Fruit fly (Drosophila melanogaster): ENCODE results near the gene CG9519.

The CG9519 gene

DNA sequence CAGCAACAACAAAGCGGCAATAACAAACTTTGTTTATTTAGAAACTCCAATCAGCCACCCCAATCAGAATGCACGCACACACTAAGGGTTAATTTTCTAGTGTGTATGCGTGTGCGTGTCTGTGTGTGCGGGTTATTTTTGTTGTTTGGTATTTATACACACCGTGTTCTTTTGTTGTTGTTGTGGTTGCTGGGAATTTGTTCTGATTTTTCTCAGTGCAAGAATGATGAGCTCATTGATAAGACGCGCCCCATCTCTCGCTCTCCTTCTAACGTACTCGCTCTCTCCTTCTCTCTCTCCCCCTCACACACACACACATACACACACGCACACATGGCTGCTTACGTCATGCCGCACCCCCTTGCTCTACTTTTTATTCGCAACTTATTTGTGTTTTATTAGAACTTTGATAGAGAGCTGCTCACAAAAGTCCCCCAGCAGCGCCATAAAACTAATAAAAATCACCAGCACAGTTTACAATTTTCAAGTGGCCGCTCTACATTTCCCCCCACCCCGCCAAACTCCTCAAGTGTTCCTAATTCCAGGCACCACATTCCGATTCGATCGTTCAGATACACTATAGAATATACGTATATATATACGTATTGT lies 16.3 kb downstream of the CG9519 start (continued):
- TF ChIP-seq Hr39 (optimal IDR thresholded peaks at IDR 0.05) (no peak), CG6254 (GFP tag; optimal IDR thresholded peaks at IDR 0.05) (no peak), CG13123 (GFP tag; optimal IDR thresholded peaks at IDR 0.05) (no peak), E2f2 (GFP tag; IDR thresholded peaks at IDR 0.05) (no peak), CG18764 (GFP tag; optimal IDR thresholded peaks at IDR 0.05) (no peak), dysf (GFP tag; IDR thresholded peaks at IDR 0.05) (peak; percentile 70), mld (GFP tag; IDR thresholded peaks at IDR 0.05; ENCODE audit: partially characterized antibody) (no peak), ssp (GFP tag; IDR thresholded peaks at IDR 0.05) (no peak), CG15514 (GFP tag; optimal IDR thresholded peaks at IDR 0.05) (no peak), Scr (GFP tag; IDR thresholded peaks at IDR 0.05; ENCODE audit: partially characterized antibody) (no peak), CG30403 (GFP tag; optimal IDR thresholded peaks at IDR 0.05) (peak; percentile 23), CG14014 (GFP tag; IDR thresholded peaks at IDR 0.05) (peak; percentile 47; the same call in 1 of the 2 replicates), BEAF-32 (GFP tag; optimal IDR thresholded peaks at IDR 0.05) (no peak), prd (optimal IDR thresholded peaks at IDR 0.05) (no peak), prd (GFP tag; IDR thresholded peaks at IDR 0.05) (peak; percentile 52; the same call in 2 of the 3 replicates), stc (GFP tag; IDR thresholded peaks at IDR 0.05) (0 out of 2 replicates have a peak, but pooled peaks have one; percentile 30), CG4730 (GFP tag; IDR thresholded peaks at IDR 0.05) (peak; percentile 12; the same call in 1 of the 2 replicates), shn (GFP tag; optimal IDR thresholded peaks at IDR 0.05) (peak; percentile 60), CG5953 (GFP tag; IDR thresholded peaks at IDR 0.05) (no peak), E2f1 (GFP tag; IDR thresholded peaks at IDR 0.05) (peak; percentile 14; the same call in 1 of the 2 replicates), B-H2 (GFP tag; optimal IDR thresholded peaks at IDR 0.05) (no peak), tll (GFP tag; optimal IDR thresholded peaks at IDR 0.05) (no peak), Taf1 (GFP tag; IDR thresholded peaks at IDR 0.05) (peak; percentile 63; the same call in 1 of the 2 replicates), klu (GFP tag; IDR thresholded peaks at IDR 0.05) (0 out of 2 replicates have a peak, but pooled peaks have one; percentile 19), bcd (GFP tag; optimal IDR thresholded peaks at IDR 0.05) (peak; percentile 46), CG4328 (GFP tag; optimal IDR thresholded peaks at IDR 0.05) (peak; percentile 51), HLH3B (GFP tag; IDR thresholded peaks at IDR 0.05) (peak; percentile 51; the same call in 1 of the 2 replicates), disco-r (GFP tag; optimal IDR thresholded peaks at IDR 0.05) (no peak), Dbx (GFP tag; IDR thresholded peaks at IDR 0.05) (0 out of 3 replicates have a peak, but pooled peaks have one; percentile 51), Ptx1 (GFP tag; IDR thresholded peaks at IDR 0.05) (peak; percentile 40; the same call in 1 of the 2 replicates), sisA (GFP tag; IDR thresholded peaks at IDR 0.05) (peak; percentile 20; the same call in 1 of the 2 replicates), CG16813 (GFP tag; IDR thresholded peaks at IDR 0.05; ENCODE audit: partially characterized antibody) (no peak), CG4707 (GFP tag; optimal IDR thresholded peaks at IDR 0.05) (no peak), bab2 (GFP tag; optimal IDR thresholded peaks at IDR 0.05) (no peak), vvl (GFP tag; IDR thresholded peaks at IDR 0.05) (peak; percentile 80), CG10979 (tag; optimal IDR thresholded peaks at IDR 0.05) (no peak), HLH4C (GFP tag; IDR thresholded peaks at IDR 0.05; ENCODE audit: partially characterized antibody) (no peak), CG12659 (GFP tag; optimal IDR thresholded peaks at IDR 0.05) (peak; percentile 2), CG10267 (tag; optimal IDR thresholded peaks at IDR 0.05) (no peak), CG15601 (tag; optimal IDR thresholded peaks at IDR 0.05) (no peak), exex (tag; optimal IDR thresholded peaks at IDR 0.05) (peak; percentile 52), CG11085 (GFP tag; IDR thresholded peaks at IDR 0.05) (0 out of 2 replicates have a peak, but pooled peaks have one; percentile 24), CG10321 (GFP tag; IDR thresholded peaks at IDR 0.05) (no peak), Gug (GFP tag; IDR thresholded peaks at IDR 0.05) (peak; percentile 30; the same call in 1 of the 4 replicates), zen2 (GFP tag; IDR thresholded peaks at IDR 0.05; ENCODE audit: partially characterized antibody) (no peak)

All from whole organism, embryonic.